Fruit fly (Drosophila melanogaster) whole organism, prepupa: ENCODE measurements around the gene CG46394.

Experiments used
- CG10631 ChIP-seq: fragments of 200-800 bp; sonication (Bioruptor generic); optimal IDR thresholded peaks from 2 replicates; lab custom pipeline; 2016; ENCODE audit warnings: missing biosample characterization, missing genetic modification characterization
- CG11294 ChIP-seq: fragments of 200-800 bp; sonication (Bioruptor generic); IDR thresholded peaks from 2 replicates; pipeline ENCODE4 v1.3.6; 2022; ENCODE audit warnings: missing biosample characterization, missing genetic modification characterization
- CG15336 ChIP-seq: fragments of 200-800 bp; sonication (Bioruptor generic); IDR thresholded peaks from 2 replicates; pipeline ENCODE4 v1.3.6; 2022; ENCODE audit warnings: missing biosample characterization, missing genetic modification characterization
- CG16779 ChIP-seq: fragments of 200-800 bp; sonication (Bioruptor generic); optimal IDR thresholded peaks from 3 replicates; lab custom pipeline; 2017; ENCODE audit warnings: missing biosample characterization, mild to moderate bottlenecking, missing genetic modification characterization
- CG3032 ChIP-seq: fragments of 200-800 bp; optimal IDR thresholded peaks from 2 replicates; lab custom pipeline; 2019; ENCODE audit warnings: missing biosample characterization, mild to moderate bottlenecking, missing genetic modification characterization, moderate library complexity
- CG32006 ChIP-seq: fragments of 200-800 bp; sonication (Bioruptor generic); optimal IDR thresholded peaks from 3 replicates; lab custom pipeline; 2017; ENCODE audit warnings: missing biosample characterization, mild to moderate bottlenecking, missing genetic modification characterization
- CG3919 ChIP-seq: fragments of 200-800 bp; sonication (Bioruptor generic); optimal IDR thresholded peaks from 3 replicates; lab custom pipeline; 2016; ENCODE audit warnings: missing biosample characterization, missing genetic modification characterization
- CG4318 ChIP-seq: fragments of 200-800 bp; sonication (Bioruptor generic); optimal IDR thresholded peaks from 3 replicates; lab custom pipeline; 2017; ENCODE audit warnings: missing biosample characterization, mild to moderate bottlenecking, missing genetic modification characterization
- CG6163 ChIP-seq: fragments of 200-800 bp; sonication (Bioruptor generic); IDR thresholded peaks from 3 replicates; pipeline ENCODE4 v1.3.6; 2022; ENCODE audit warnings: missing biosample characterization, missing genetic modification characterization
- CG6792 ChIP-seq: fragments of 200-800 bp; sonication (Bioruptor generic); optimal IDR thresholded peaks from 3 replicates; lab custom pipeline; 2016; ENCODE audit warnings: missing biosample characterization, missing genetic modification characterization
- CG6808 ChIP-seq: fragments of 200-800 bp; sonication (Bioruptor generic); optimal IDR thresholded peaks from 3 replicates; lab custom pipeline; 2017; ENCODE audit warnings: missing biosample characterization, missing genetic modification characterization, mild to moderate bottlenecking, moderate library complexity, missing genetic modification reagents
- CG6854 ChIP-seq: fragments of 200-800 bp; sonication (Bioruptor generic); optimal IDR thresholded peaks from 2 replicates; lab custom pipeline; 2017; ENCODE audit warnings: missing biosample characterization, mild to moderate bottlenecking, missing genetic modification characterization
- CG7368 ChIP-seq: fragments of 200-800 bp; sonication (Bioruptor generic); optimal IDR thresholded peaks from 3 replicates; lab custom pipeline; 2016; ENCODE audit warnings: missing biosample characterization, missing genetic modification characterization
- CG8319 ChIP-seq: fragments of 200-800 bp; sonication (Bioruptor generic); optimal IDR thresholded peaks from 3 replicates; lab custom pipeline; 2016; ENCODE audit warnings: missing biosample characterization, missing genetic modification characterization
- CG8632 ChIP-seq: fragments of 200-800 bp; sonication (Bioruptor generic); optimal IDR thresholded peaks from 3 replicates; lab custom pipeline; 2016; ENCODE audit warnings: missing biosample characterization, missing genetic modification characterization
- CG9139 ChIP-seq: fragments of 200-800 bp; sonication (Bioruptor generic); optimal IDR thresholded peaks from 3 replicates; lab custom pipeline; 2017; ENCODE audit warnings: missing biosample characterization, mild to moderate bottlenecking, missing genetic modification characterization
- Eip75B ChIP-seq: fragments of 200-800 bp; sonication (Bioruptor generic); optimal IDR thresholded peaks from 3 replicates; lab custom pipeline; 2016; ENCODE audit warnings: missing biosample characterization, missing genetic modification characterization
- Eip93F ChIP-seq: fragments of 200-800 bp; sonication (Bioruptor generic); optimal IDR thresholded peaks from 2 replicates; lab custom pipeline; 2016; ENCODE audit warnings: missing biosample characterization, mild to moderate bottlenecking, missing genetic modification characterization
- Ets21C ChIP-seq: fragments of 200-800 bp; sonication (Bioruptor generic); optimal IDR thresholded peaks from 3 replicates; lab custom pipeline; 2016; ENCODE audit warnings: missing biosample characterization, missing genetic modification characterization
- Hr38 ChIP-seq: sonication (Bioruptor generic); optimal IDR thresholded peaks from 2 replicates; lab custom pipeline; 2016; ENCODE audit warnings: missing biosample characterization, missing genetic modification characterization
- Hr39 ChIP-seq: fragments of 200-800 bp; sonication (Bioruptor generic); optimal IDR thresholded peaks from 2 replicates; lab custom pipeline; 2016; ENCODE audit warnings: missing biosample characterization, missing genetic modification characterization
- Met ChIP-seq: fragments of 200-800 bp; sonication (Bioruptor generic); optimal IDR thresholded peaks from 3 replicates; lab custom pipeline; 2016; ENCODE audit warnings: missing biosample characterization, missing genetic modification characterization
- Smox ChIP-seq: fragments of 200-800 bp; sonication (Bioruptor generic); optimal IDR thresholded peaks from 3 replicates; lab custom pipeline; 2016; ENCODE audit warnings: missing biosample characterization, missing genetic modification characterization
- Sox102F ChIP-seq: fragments of 200-800 bp; sonication (Bioruptor generic); optimal IDR thresholded peaks from 2 replicates; lab custom pipeline; 2016; ENCODE audit warnings: missing biosample characterization, mild to moderate bottlenecking, missing genetic modification characterization
- Sox14 ChIP-seq: fragments of 200-800 bp; sonication (Bioruptor generic); optimal IDR thresholded peaks from 3 replicates; lab custom pipeline; 2016; ENCODE audit warnings: missing biosample characterization, missing genetic modification characterization
- Sox15 ChIP-seq: fragments of 200-800 bp; sonication (Bioruptor generic); optimal IDR thresholded peaks from 3 replicates; lab custom pipeline; 2016; ENCODE audit warnings: missing biosample characterization, missing genetic modification characterization
- dac ChIP-seq: fragments of 200-800 bp; sonication (Bioruptor generic); optimal IDR thresholded peaks from 2 replicates; lab custom pipeline; 2017; ENCODE audit warnings: missing biosample characterization, mild to moderate bottlenecking, missing genetic modification characterization
- esn ChIP-seq: fragments of 200-800 bp; sonication (Bioruptor generic); optimal IDR thresholded peaks from 2 replicates; lab custom pipeline; 2016; ENCODE audit warnings: missing biosample characterization, mild to moderate bottlenecking, missing genetic modification characterization, moderate library complexity
- fd85E ChIP-seq: fragments of 200-800 bp; sonication (Bioruptor generic); optimal IDR thresholded peaks from 3 replicates; lab custom pipeline; 2016; ENCODE audit warnings: missing biosample characterization, missing genetic modification characterization
- lz ChIP-seq: fragments of 200-800 bp; sonication (Bioruptor generic); optimal IDR thresholded peaks from 3 replicates; lab custom pipeline; 2016; ENCODE audit warnings: missing biosample characterization, missing genetic modification characterization
- net ChIP-seq: fragments of 200-800 bp; sonication (Bioruptor generic); optimal IDR thresholded peaks from 3 replicates; lab custom pipeline; 2016; ENCODE audit warnings: missing biosample characterization, missing genetic modification characterization
- pdm3 ChIP-seq: fragments of 200-800 bp; sonication (Bioruptor generic); optimal IDR thresholded peaks from 3 replicates; lab custom pipeline; 2016; ENCODE audit warnings: missing biosample characterization, missing genetic modification characterization
- svp ChIP-seq: fragments of 200-800 bp; sonication (Bioruptor generic); peaks from one replicate; lab custom pipeline; 2016; ENCODE audit warnings: missing biosample characterization, missing genetic modification characterization
- topi ChIP-seq: fragments of 200-800 bp; sonication (Bioruptor generic); optimal IDR thresholded peaks from 3 replicates; lab custom pipeline; 2016; ENCODE audit warnings: missing biosample characterization, missing genetic modification characterization
- vri ChIP-seq: fragments of 200-800 bp; sonication (Bioruptor generic); optimal IDR thresholded peaks from 3 replicates; lab custom pipeline; 2016; ENCODE audit warnings: missing biosample characterization, mild to moderate bottlenecking, missing genetic modification characterization

CG46394 gene

DNA sequence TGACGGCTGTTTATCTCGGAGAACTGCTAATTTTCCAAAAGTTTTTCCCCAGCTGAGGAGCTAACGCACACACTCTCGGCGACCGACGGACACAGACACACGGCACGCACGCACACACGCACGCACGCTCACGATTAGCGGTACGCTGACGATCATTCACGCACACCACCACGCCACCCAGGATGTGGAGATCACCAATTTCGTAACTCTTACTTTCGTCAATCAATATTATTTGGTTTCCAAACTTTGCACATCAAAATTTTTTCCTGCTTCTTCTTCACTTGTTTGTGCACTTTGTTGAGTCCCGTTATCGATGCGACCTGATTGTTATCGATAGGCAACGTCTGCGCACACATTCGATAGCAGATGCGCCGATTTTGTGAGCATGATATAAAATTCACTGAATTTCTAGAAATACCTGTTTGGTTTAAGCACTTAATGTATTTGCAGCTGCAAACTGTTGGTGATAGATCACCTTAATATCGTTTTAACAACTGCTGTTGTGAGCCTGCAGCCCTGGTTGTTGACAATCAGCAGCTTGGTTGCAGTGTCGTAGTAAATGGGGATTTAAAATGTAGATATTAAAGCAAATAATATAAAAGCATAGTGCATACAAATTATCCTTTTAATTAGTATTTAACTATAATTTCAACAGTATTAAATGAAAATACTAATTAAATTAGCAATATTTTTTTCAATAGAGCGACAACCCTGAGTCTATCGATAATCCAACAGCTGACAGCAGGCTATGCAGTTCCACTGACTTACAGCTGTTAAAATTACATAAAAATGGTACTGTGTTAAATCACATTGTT is 38.0 kb upstream of the CG46394 start, which contains the start of the genes CG7394 and Mob2 (continued):
- TF ChIP-seq Eip93F (GFP tag; lab: Kevin White, UChicago) (peak; percentile 56), Sox102F (peak; percentile 90), CG15336 (GFP tag; lab: Robert Waterston, UW) (peak; percentile 89), CG8632 (peak; percentile 88), Smox (GFP tag; lab: Kevin White, UChicago) (peak; percentile 92), CG3919 (peak; percentile 89), CG6792 (GFP tag; lab: Kevin White, UChicago) (peak; percentile 83), Hr39 (GFP tag; lab: Kevin White, UChicago) (peak; percentile 88), fd85E (peak; percentile 63), vri (GFP tag; lab: Kevin White, UChicago) (peak; percentile 91), dac (GFP tag; lab: Kevin White, UChicago) (peak; percentile 48), CG4318 (GFP tag; lab: Kevin White, UChicago) (peak; percentile 78), CG6808 (GFP tag; lab: Kevin White, UChicago) (peak; percentile 70), CG8319 (peak; percentile 74), CG16779 (tag; lab: Kevin White, UChicago) (no peak), Sox15 (peak; percentile 81)

dm6 chr3L:11563972-11564533 is 36.1 kb upstream of the CG46394 start, which contains the start of the genes CG46412 and CG33267:
TSS of gene CG46412 (minus strand) at chr3L:11564072.
TSS of gene CG33267 (plus strand) at chr3L:11564483.
- TF ChIP-seq CG32006: no peak
- TF ChIP-seq CG6792 (GFP tag; lab: Kevin White, UChicago): no peak
- TF ChIP-seq Hr38 (GFP tag; lab: Kevin White, UChicago): no peak
- no peak for TF ChIP-seq Met (GFP tag; lab: Kevin White, UChicago)
- TF ChIP-seq svp (GFP tag; lab: Kevin White, UChicago): no peak
- no peak for TF ChIP-seq lz (GFP tag; lab: Kevin White, UChicago)
- TF ChIP-seq Hr39 (GFP tag; lab: Kevin White, UChicago): no peak

DNA sequence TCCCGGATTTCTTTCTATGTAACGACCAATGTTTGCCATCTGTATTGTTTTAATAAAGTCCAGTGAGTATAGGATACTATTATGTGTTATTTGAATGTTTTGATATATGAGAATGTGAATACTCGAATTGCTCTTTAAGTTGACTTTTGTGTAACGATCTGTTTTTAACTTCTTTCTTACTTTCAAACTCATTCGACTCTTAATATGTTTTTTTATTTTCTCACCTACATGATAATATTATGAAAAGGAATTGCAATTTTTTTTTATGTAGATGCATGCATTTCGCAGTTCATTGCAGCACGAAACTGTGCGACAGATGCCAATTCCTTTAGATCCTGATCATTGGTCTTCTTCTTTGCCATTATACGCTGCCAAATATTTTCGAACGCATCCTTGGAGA is 25.6 kb upstream of the CG46394 start, which contains the start of gene CG33490:
CG33490 (minus strand) TSS at position 101 of the 400 bp plus-strand sequence.
- TF ChIP-seq CG6163 (GFP tag; lab: Robert Waterston, UW) (no peak), pdm3 (GFP tag; lab: Kevin White, UChicago) (no peak), Eip75B (GFP tag; lab: Kevin White, UChicago) (no peak), esn (no peak), CG6854 (GFP tag; lab: Kevin White, UChicago) (no peak), CG10631 (GFP tag; lab: Kevin White, UChicago) (no peak), Sox15 (no peak), Ets21C (no peak), CG9139 (GFP tag; lab: Kevin White, UChicago) (no peak), CG15336 (GFP tag; lab: Robert Waterston, UW) (no peak), Sox14 (GFP tag; lab: Kevin White, UChicago) (no peak), CG7368 (no peak), net (GFP tag; lab: Kevin White, UChicago) (no peak), topi (no peak), CG4318 (GFP tag; lab: Kevin White, UChicago) (no peak), CG6808 (GFP tag; lab: Kevin White, UChicago) (no peak), CG3032 (tag; lab: Kevin White, UChicago) (no peak), CG11294 (GFP tag; lab: Robert Waterston, UW) (no peak), CG3919 (no peak)
- TF ChIP-seq, all 60 proteins: peak for 0
